Worm (Caenorhabditis elegans) whole organism, L4/young adult: ENCODE data around the gene nfu-1.

Experiments used
- W03F9.2 ChIP-seq: fragments of 150-350 bp; optimal IDR thresholded peaks from 2 replicates; lab custom pipeline; 2014; ENCODE audit warnings: missing biosample characterization, missing genetic modification characterization
- dao-5 ChIP-seq: sonication (generic microtip); optimal IDR thresholded peaks from 2 replicates; lab custom pipeline; 2016; ENCODE audit warnings: missing genotype, missing genetic modification characterization, moderate library complexity, missing compliant biosample characterization
- him-1 ChIP-seq: sonication (generic microtip); optimal IDR thresholded peaks from 2 replicates; lab custom pipeline; 2016; ENCODE audit warnings: missing genotype, missing genetic modification reagents, missing genetic modification characterization, missing compliant biosample characterization

Gene nfu-1

DNA sequence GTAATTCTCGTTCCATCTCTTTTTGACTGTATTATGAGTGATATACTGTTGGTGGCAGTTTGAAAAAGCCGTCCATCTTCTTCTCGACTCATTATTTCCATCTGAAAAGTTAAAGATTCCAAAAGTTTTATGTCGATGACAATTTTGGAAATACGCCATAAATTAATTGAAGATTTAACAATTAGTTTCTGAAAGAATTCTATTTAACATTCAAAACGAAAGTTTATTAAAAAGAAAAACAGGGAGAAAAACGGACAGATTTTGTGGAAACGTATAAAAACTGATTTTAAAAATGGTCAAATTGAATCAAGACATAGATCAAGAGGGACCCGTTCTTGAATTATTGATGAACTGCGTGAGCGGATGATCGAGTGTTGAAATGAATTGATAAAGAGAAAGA lies 26.6 kb downstream of the nfu-1 start, which contains the start of gene R10H10.7:
Gene R10H10.7, minus strand, starts transcription at position 101 of the 400 bp plus-strand sequence.
- TF ChIP-seq him-1 (tag; lab: Kevin White, UChicago) (no peak), dao-5 (tag; lab: Kevin White, UChicago) (no peak), W03F9.2 (no peak)

DNA sequence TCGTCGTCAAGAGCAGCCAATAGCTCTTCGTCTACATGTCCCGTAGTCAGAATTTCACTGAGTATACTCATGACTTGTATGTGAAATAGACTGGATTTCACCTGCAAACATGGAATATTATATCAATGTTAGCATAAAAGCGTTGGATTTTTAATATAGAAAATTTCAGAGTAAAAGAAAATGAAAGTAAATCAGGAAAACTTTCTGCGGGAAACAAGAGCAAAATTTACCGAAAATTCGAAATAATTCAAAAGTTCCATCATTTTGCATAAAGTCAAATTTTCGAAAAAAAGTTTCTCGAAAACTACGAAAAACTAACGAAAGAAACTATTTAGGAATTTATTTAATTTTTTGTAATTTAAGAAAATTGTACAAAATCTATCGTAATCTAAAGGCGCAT lies 30.6 kb downstream of the nfu-1 start, which contains the start of gene F13B12.6:
Gene F13B12.6, minus strand, starts transcription at position 101 of the 400 bp plus-strand sequence.
- no peak for TF ChIP-seq dao-5 (tag; lab: Kevin White, UChicago)
- TF ChIP-seq him-1 (tag; lab: Kevin White, UChicago), result no peak
- no peak for TF ChIP-seq W03F9.2

DNA sequence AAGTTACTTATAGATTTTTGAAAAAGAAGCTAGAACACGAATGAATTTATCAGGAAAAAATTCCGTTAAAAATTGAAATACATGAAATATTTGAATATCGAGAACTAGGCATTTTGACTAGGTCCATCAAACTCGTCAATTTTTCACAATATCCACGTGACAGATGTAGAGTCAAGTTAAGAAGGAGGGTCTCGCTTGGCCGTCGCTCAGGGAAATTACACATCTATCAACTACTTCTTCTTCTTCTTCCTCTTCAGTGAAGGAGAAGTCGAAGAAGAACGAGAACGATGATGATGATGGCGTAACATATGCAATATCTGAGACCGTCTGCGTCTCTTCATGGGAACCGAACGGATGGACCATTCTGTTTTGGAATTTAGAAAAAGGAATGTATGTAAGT lies 32.7 kb downstream of the nfu-1 start:
- TF ChIP-seq W03F9.2 (no peak), dao-5 (tag; lab: Kevin White, UChicago) (no peak)

ce11 chrIV:10420440-10420839 lies 33.2 kb downstream of the nfu-1 start:
- TF ChIP-seq dao-5 (tag; lab: Kevin White, UChicago) (no peak), him-1 (tag; lab: Kevin White, UChicago) (no peak), W03F9.2 (no peak)

- TF ChIP-seq dao-5 (tag; lab: Kevin White, UChicago), result no peak
- TF ChIP-seq W03F9.2, result no peak
- TF ChIP-seq him-1 (tag; lab: Kevin White, UChicago), result no peak
Observed at ce11 chrIV:10421256-10421655, 34.0 kb downstream of the nfu-1 start.

- TF ChIP-seq him-1 (tag; lab: Kevin White, UChicago) (no peak), W03F9.2 (no peak), dao-5 (tag; lab: Kevin White, UChicago) (no peak)
Observed at ce11 chrIV:10422230-10422629, 35.0 kb downstream of the nfu-1 start.

ce11 chrIV:10424535-10424934 lies 37.3 kb downstream of the nfu-1 start, which contains the start of gene F13B12.1:
Gene F13B12.1 (minus strand): TSS chrIV:10424635.
- TF ChIP-seq him-1 (tag; lab: Kevin White, UChicago), result no peak
- TF ChIP-seq dao-5 (tag; lab: Kevin White, UChicago), result no peak

- TF ChIP-seq dao-5 (tag; lab: Kevin White, UChicago) (no peak), him-1 (tag; lab: Kevin White, UChicago) (no peak), W03F9.2 (no peak)
Observed at ce11 chrIV:10425129-10425528, 37.9 kb downstream of the nfu-1 start.

DNA sequence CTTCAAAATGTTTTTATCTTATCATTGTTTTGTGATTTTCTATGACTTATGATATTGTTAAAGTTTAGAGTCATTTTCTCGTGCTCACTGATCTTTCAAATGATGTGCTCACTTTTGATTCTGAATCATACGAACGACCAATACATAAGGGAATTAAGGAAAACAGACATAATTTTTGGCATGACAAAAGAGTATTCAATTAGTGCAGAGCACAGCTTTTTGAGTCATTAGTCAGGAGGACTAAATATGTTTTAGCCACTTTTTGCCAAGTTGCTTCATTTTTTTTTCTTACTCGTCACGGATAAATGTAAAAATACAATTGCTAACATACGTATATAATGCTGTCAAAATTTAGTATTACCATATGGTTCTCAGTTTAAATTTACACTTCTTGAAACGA lies 41.9 kb downstream of the nfu-1 start, which contains the start of gene F13B12.2:
Gene F13B12.2, minus strand, starts transcription at position 2 of the 400 bp plus-strand sequence.
- TF ChIP-seq him-1 (tag; lab: Kevin White, UChicago), result no peak
- TF ChIP-seq dao-5 (tag; lab: Kevin White, UChicago), result no peak
- no peak for TF ChIP-seq W03F9.2

DNA sequence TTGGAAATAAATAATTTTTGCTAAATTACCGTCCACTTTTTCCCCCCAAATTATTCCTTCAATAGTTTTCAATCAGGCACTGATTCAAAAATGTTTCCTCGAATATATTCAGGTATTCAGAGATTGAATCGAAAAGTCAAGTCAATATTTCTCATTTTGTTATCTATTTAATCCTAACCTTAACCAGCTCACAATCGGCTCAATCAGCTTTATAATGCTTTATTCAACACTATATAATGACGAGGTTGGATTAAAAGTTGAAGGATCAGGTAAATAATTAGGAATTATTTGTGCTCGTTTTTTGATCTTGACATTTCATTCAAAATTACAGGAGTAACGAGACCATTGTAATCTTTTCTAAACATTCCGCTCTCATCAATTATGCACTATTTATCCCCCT lies 43.3 kb downstream of the nfu-1 start:
- TF ChIP-seq him-1 (tag; lab: Kevin White, UChicago) (no peak), W03F9.2 (no peak), dao-5 (tag; lab: Kevin White, UChicago) (no peak)

DNA sequence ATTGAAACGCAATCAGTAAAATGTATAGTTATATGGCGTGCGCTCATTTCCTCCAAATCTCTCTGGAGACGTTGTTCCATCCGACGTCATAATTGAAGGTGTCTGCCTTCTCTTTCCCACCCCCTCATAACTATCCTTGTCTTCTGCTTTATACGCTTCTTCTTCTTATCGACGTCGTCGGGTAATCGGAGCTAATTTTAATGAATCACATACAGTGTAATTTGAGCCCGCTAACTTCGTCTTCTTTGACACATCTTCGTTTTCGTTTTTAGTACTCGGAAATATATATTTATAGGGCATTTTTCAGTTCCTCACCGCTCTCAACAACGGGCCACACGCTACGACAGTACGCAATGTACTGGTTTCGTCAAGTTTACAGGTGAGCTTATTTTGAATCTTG lies 49.2 kb downstream of the nfu-1 start, which contains the start of gene ins-1:
Gene ins-1, plus strand, starts transcription at position 301 of the 400 bp plus-strand sequence.
- TF ChIP-seq dao-5 (tag; lab: Kevin White, UChicago), result no peak

DNA sequence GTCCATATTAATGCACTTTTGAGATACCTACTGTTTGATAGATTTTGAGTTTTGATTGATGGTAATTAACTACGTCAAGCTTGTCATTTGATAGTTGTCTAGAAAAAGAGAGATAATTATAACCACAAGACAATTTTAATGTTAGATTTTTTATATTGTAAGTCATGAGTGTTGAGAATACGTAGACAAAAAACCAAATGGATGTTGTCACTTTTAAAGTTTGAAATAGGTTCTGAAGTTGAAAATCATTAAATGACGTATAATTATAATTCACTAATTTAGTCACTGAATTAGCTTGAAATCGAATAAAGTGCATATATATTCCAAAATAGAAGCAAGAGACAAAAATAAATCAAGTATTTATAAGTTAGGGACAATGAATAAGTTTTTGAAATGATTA lies 49.9 kb downstream of the nfu-1 start:
- TF ChIP-seq dao-5 (tag; lab: Kevin White, UChicago), result no peak
- TF ChIP-seq him-1 (tag; lab: Kevin White, UChicago), result no peak
- no peak for TF ChIP-seq W03F9.2
